Fruit fly (Drosophila melanogaster): ENCODE data around the gene mip130.

Gene mip130

dm6 chrX:1907727-1908264 lies at the start of gene mip130:
Gene mip130, plus strand, starts transcription at chrX:1908239.
- TF ChIP-seq Fer2 (tag; optimal IDR thresholded peaks at IDR 0.05): no peak
- TF ChIP-seq CG13424 (tag; optimal IDR thresholded peaks at IDR 0.05): peak; percentile 35
- peak; percentile 65 for TF ChIP-seq CG12391 (tag; optimal IDR thresholded peaks at IDR 0.05)
- TF ChIP-seq luna (GFP tag; optimal IDR thresholded peaks at IDR 0.05): no peak
- peak; percentile 88 for TF ChIP-seq sqz (GFP tag; optimal IDR thresholded peaks at IDR 0.05)
- peak; percentile 50; the same call in 1 of the 2 replicates for TF ChIP-seq HLH3B (GFP tag; IDR thresholded peaks at IDR 0.05)
- TF ChIP-seq BEAF-32 (GFP tag; optimal IDR thresholded peaks at IDR 0.05): peak; percentile 80
- TF ChIP-seq CG9437 (GFP tag; optimal IDR thresholded peaks at IDR 0.05): peak; percentile 9
- 0 out of 3 replicates have a peak, but pooled peaks have one; percentile 50 for TF ChIP-seq hb (GFP tag; IDR thresholded peaks at IDR 0.05; ENCODE audit: partially characterized antibody)
- no peak for TF ChIP-seq CG6654 (GFP tag; optimal IDR thresholded peaks at IDR 0.05)
- TF ChIP-seq Aef1 (GFP tag; IDR thresholded peaks at IDR 0.05): peak; percentile 52; the same call in 2 of the 3 replicates
- TF ChIP-seq Antp (GFP tag; optimal IDR thresholded peaks at IDR 0.05): peak; percentile 47
- TF ChIP-seq crc (GFP tag; optimal IDR thresholded peaks at IDR 0.05): peak; percentile 2
- peak; percentile 58 for TF ChIP-seq Sin3A (optimal IDR thresholded peaks at IDR 0.05)
- peak; percentile 92 for TF ChIP-seq row (GFP tag; IDR thresholded peaks at IDR 0.05)
- no peak for TF ChIP-seq prd (optimal IDR thresholded peaks at IDR 0.05)
- TF ChIP-seq prd (GFP tag; IDR thresholded peaks at IDR 0.05): peak; percentile 40; the same call in 1 of the 3 replicates
- TF ChIP-seq CoRest (tag; optimal IDR thresholded peaks at IDR 0.05): peak; percentile 64
- TF ChIP-seq CG11504 (tag; optimal IDR thresholded peaks at IDR 0.05): no peak
- 0 out of 3 replicates have a peak, but pooled peaks have one; percentile 30 for TF ChIP-seq ase (GFP tag; IDR thresholded peaks at IDR 0.05)
- TF ChIP-seq CG10274 (GFP tag; optimal IDR thresholded peaks at IDR 0.05): peak; percentile 99
- peak; percentile 43 for TF ChIP-seq Dek (tag; optimal IDR thresholded peaks at IDR 0.05)
- peak; percentile 47; the same call in 1 of the 2 replicates for TF ChIP-seq E2f2 (GFP tag; IDR thresholded peaks at IDR 0.05)
- no peak for TF ChIP-seq pita (GFP tag; optimal IDR thresholded peaks at IDR 0.05)
- TF ChIP-seq sisA (GFP tag; IDR thresholded peaks at IDR 0.05): peak; percentile 55
- peak; percentile 56 for TF ChIP-seq nom (GFP tag; optimal IDR thresholded peaks at IDR 0.05)
- TF ChIP-seq CG4282 (GFP tag; optimal IDR thresholded peaks at IDR 0.05): no peak
- TF ChIP-seq kni (GFP tag; optimal IDR thresholded peaks at IDR 0.05): no peak
- TF ChIP-seq kah (GFP tag; optimal IDR thresholded peaks at IDR 0.05): no peak
- TF ChIP-seq CG5953 (GFP tag; IDR thresholded peaks at IDR 0.05): no peak
- no peak for TF ChIP-seq CG10462 (GFP tag; optimal IDR thresholded peaks at IDR 0.05)
- TF ChIP-seq HmgZ (tag; optimal IDR thresholded peaks at IDR 0.05): peak; percentile 31
- no peak for TF ChIP-seq CG8290 (GFP tag; optimal IDR thresholded peaks at IDR 0.05)
- TF ChIP-seq CG8290 (tag; optimal IDR thresholded peaks at IDR 0.05): no peak
- TF ChIP-seq unc-4 (GFP tag; IDR thresholded peaks at IDR 0.05; ENCODE audit: partially characterized antibody): peak; percentile 74
- no peak for TF ChIP-seq gcm2 (GFP tag; optimal IDR thresholded peaks at IDR 0.05)
- TF ChIP-seq MESR4 (GFP tag; optimal IDR thresholded peaks at IDR 0.05): no peak
- TF ChIP-seq CG5180 (GFP tag; optimal IDR thresholded peaks at IDR 0.05): no peak
- 0 out of 2 replicates have a peak, but pooled peaks have one; percentile 32 for TF ChIP-seq CG9215 (GFP tag; IDR thresholded peaks at IDR 0.05)
- no peak for TF ChIP-seq fru (optimal IDR thresholded peaks at IDR 0.05)
- TF ChIP-seq CG11247 (GFP tag; IDR thresholded peaks at IDR 0.05): peak; percentile 32; the same call in 1 of the 2 replicates
- peak; percentile 72 for TF ChIP-seq CG9932 (GFP tag; IDR thresholded peaks at IDR 0.05)
- TF ChIP-seq CG15479 (GFP tag; optimal IDR thresholded peaks at IDR 0.05): no peak
- TF ChIP-seq Dp (GFP tag; optimal IDR thresholded peaks at IDR 0.05): peak; percentile 33
- TF ChIP-seq CG31365 (tag; optimal IDR thresholded peaks at IDR 0.05): no peak
- TF ChIP-seq CG2678 (tag; optimal IDR thresholded peaks at IDR 0.05): peak; percentile 62
- TF ChIP-seq Fer3 (tag; optimal IDR thresholded peaks at IDR 0.05): peak; percentile 13
- peak; percentile 66 for TF ChIP-seq Dip3 (GFP tag; optimal IDR thresholded peaks at IDR 0.05)
- TF ChIP-seq CG34224 (GFP tag; IDR thresholded peaks at IDR 0.05; ENCODE audit: partially characterized antibody): peak; percentile 81
- no peak for TF ChIP-seq exex (tag; optimal IDR thresholded peaks at IDR 0.05)
